Fruit fly (Drosophila melanogaster): ENCODE results near the gene CG15594.

DNA sequence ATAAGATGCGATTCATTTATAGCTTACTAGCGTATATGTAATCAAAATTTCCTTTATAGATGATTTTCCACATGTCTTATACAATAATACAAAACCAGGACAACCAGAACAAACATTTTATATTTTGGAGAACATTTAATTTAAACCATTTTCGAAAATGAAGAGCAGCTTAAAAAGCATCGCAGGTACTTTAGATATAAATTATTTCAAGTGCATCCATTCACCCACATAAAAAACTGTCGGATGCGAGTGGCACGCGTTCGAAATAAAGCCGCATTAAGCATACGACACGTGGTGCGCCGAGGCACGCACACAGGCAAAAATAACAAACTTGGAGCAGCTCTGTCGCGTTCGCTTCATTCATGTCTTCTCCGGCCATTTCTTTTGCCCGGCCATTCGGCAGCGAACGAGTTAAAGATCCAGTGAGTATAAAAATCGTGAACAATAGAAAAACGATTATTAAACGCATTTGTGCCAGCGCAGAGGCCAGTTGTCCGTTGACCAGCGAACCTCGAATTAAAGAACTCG lies 47.4 kb downstream of the CG15594 start, which contains the start of gene Osi19:
- no peak for TF ChIP-seq spab (GFP tag; optimal IDR thresholded peaks at IDR 0.05)
- TF ChIP-seq topi (GFP tag; optimal IDR thresholded peaks at IDR 0.05) = no peak
- TF ChIP-seq CG8632 (GFP tag; optimal IDR thresholded peaks at IDR 0.05) = no peak
- TF ChIP-seq CG11762 (GFP tag; optimal IDR thresholded peaks at IDR 0.05; ENCODE audit: insufficient read depth) = no peak
- no peak for TF ChIP-seq CG10631 (GFP tag; optimal IDR thresholded peaks at IDR 0.05)
- no peak for TF ChIP-seq Blimp-1 (GFP tag; optimal IDR thresholded peaks at IDR 0.05)
- TF ChIP-seq svp (GFP tag) = no peak
- TF ChIP-seq CG8319 (GFP tag; optimal IDR thresholded peaks at IDR 0.05) = no peak
- no peak for TF ChIP-seq CG16779 (tag; optimal IDR thresholded peaks at IDR 0.05)
- TF ChIP-seq Lpt (GFP tag; optimal IDR thresholded peaks at IDR 0.05) = no peak

All from whole organism, prepupa.